Fruit fly (Drosophila melanogaster) whole organism: ENCODE measurements around the gene Acox3.

Experiments
- CG8478 ChIP-seq: fragments of >200 bp; optimal IDR thresholded peaks from 2 replicates; lab custom pipeline; 2018; ENCODE audit warnings: inconsistent platforms
- pan ChIP-seq: fragments of >200 bp; optimal IDR thresholded peaks from 2 replicates; lab custom pipeline; 2017
- psq ChIP-seq: fragments of >200 bp; optimal IDR thresholded peaks from 2 replicates; lab custom pipeline; 2017
- usp ChIP-seq: fragments of >200 bp; optimal IDR thresholded peaks from 2 replicates; lab custom pipeline; 2017; ENCODE audit warnings: missing biosample characterization, missing genetic modification characterization, mixed read lengths

DNA sequence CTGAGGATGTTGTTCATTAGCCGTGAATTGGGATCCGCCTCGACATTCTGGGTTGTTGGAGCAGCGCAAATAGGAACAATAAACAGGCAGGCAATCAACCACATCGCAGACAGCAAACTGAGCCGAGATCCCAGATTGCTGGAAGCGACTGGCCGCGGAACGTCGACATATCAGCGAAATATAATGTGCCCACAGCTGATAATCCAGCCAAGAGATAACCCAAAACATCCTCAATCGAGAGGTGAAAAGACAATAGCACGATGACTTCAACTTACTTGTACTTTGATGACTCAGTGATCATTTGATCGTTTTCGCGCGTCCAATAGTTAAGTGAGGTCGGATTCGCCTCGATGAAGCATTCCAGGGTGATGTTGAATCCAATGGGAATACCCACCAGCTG is 62.8 kb downstream of the Acox3 start, which contains the start of gene Nepl6:
- TF ChIP-seq usp (GFP tag; lab: Kevin White, UChicago) (no peak), psq (no peak), pan (lab: Kevin White, UChicago) (no peak), CG8478 (no peak)
